Fruit fly (Drosophila melanogaster): ENCODE data around the gene SkpC.

The SkpC gene

dm6 chrX:19781861-19782260 is 34.0 kb upstream of the SkpC start:
- TF ChIP-seq CG6808 (GFP tag; optimal IDR thresholded peaks at IDR 0.05) (no peak), CG11294 (GFP tag; IDR thresholded peaks at IDR 0.05) (no peak), ss (GFP tag; optimal IDR thresholded peaks at IDR 0.05) (no peak), Hr39 (GFP tag; optimal IDR thresholded peaks at IDR 0.05) (no peak), CG9139 (GFP tag; optimal IDR thresholded peaks at IDR 0.05) (no peak), fd85E (GFP tag; optimal IDR thresholded peaks at IDR 0.05) (no peak)

dm6 chrX:19782736-19783325 is 33.0 kb upstream of the SkpC start:
- TF ChIP-seq topi (GFP tag; optimal IDR thresholded peaks at IDR 0.05) (no peak), CG11902 (GFP tag; optimal IDR thresholded peaks at IDR 0.05) (no peak), Eip93F (GFP tag; optimal IDR thresholded peaks at IDR 0.05) (no peak), Hr4 (GFP tag; optimal IDR thresholded peaks at IDR 0.05) (no peak), CG8119 (GFP tag; IDR thresholded peaks at IDR 0.05) (no peak), Eip78C (GFP tag) (peak; percentile 26), CG6163 (GFP tag; IDR thresholded peaks at IDR 0.05) (peak; percentile 50; the same call in 2 of the 3 replicates), dsx (GFP tag; optimal IDR thresholded peaks at IDR 0.05; ENCODE audit: poor library complexity, severe bottlenecking) (no peak)

dm6 chrX:19783457-19783856 is 32.4 kb upstream of the SkpC start, which contains the start of gene zld:
zld (minus strand) TSS chrX:19783548.
- TF ChIP-seq CG3919 (GFP tag; optimal IDR thresholded peaks at IDR 0.05) = no peak
- no peak for TF ChIP-seq CG32006 (GFP tag; optimal IDR thresholded peaks at IDR 0.05)
- TF ChIP-seq CG1621 (tag; optimal IDR thresholded peaks at IDR 0.05) = peak; percentile 17
- peak in 1 of 2 experiments; percentile 41 for TF ChIP-seq ss (GFP tag; optimal IDR thresholded peaks at IDR 0.05)
- TF ChIP-seq CG7368 (GFP tag; optimal IDR thresholded peaks at IDR 0.05) = no peak
- TF ChIP-seq CG6808 (GFP tag; optimal IDR thresholded peaks at IDR 0.05) = no peak
- TF ChIP-seq CG34406 (GFP tag; optimal IDR thresholded peaks at IDR 0.05) = no peak
- no peak for TF ChIP-seq eg (GFP tag; IDR thresholded peaks at IDR 0.05)
- TF ChIP-seq svp (GFP tag) = peak; percentile 48
- no peak for TF ChIP-seq CG16779 (tag; optimal IDR thresholded peaks at IDR 0.05)
- TF ChIP-seq CG10631 (GFP tag; optimal IDR thresholded peaks at IDR 0.05) = no peak
- TF ChIP-seq fkh (GFP tag; optimal IDR thresholded peaks at IDR 0.05) = peak; percentile 71
- no peak for TF ChIP-seq CG15336 (GFP tag; IDR thresholded peaks at IDR 0.05)
- 0 out of 3 replicates have a peak, but pooled peaks have one; percentile 35 for TF ChIP-seq CG6163 (GFP tag; IDR thresholded peaks at IDR 0.05)
- TF ChIP-seq Eip78C (GFP tag) = peak; percentile 27
- no peak for TF ChIP-seq CG11902 (GFP tag; optimal IDR thresholded peaks at IDR 0.05)
- no peak for TF ChIP-seq Gug (GFP tag; IDR thresholded peaks at IDR 0.05)
- no peak for TF ChIP-seq Eip75B (GFP tag; optimal IDR thresholded peaks at IDR 0.05)
- no peak for TF ChIP-seq CG4318 (GFP tag; optimal IDR thresholded peaks at IDR 0.05)
- no peak for TF ChIP-seq Met (GFP tag; optimal IDR thresholded peaks at IDR 0.05)

dm6 chrX:19784875-19785274 is 31.0 kb upstream of the SkpC start:
- no peak for TF ChIP-seq dac (GFP tag; optimal IDR thresholded peaks at IDR 0.05)
- TF ChIP-seq CG11762 (GFP tag; optimal IDR thresholded peaks at IDR 0.05; ENCODE audit: insufficient read depth) = no peak
- no peak for TF ChIP-seq CG4318 (GFP tag; optimal IDR thresholded peaks at IDR 0.05)
- TF ChIP-seq CG15336 (GFP tag; IDR thresholded peaks at IDR 0.05) = no peak
- TF ChIP-seq CG34406 (GFP tag; optimal IDR thresholded peaks at IDR 0.05) = peak; percentile 12
- no peak for TF ChIP-seq CG31627 (GFP tag; optimal IDR thresholded peaks at IDR 0.05)
- peak; percentile 33 for TF ChIP-seq CG3032 (tag; optimal IDR thresholded peaks at IDR 0.05)
- TF ChIP-seq net (GFP tag; optimal IDR thresholded peaks at IDR 0.05) = no peak
- TF ChIP-seq eg (GFP tag; IDR thresholded peaks at IDR 0.05) = no peak
- no peak for TF ChIP-seq lz (GFP tag; optimal IDR thresholded peaks at IDR 0.05)
- no peak for TF ChIP-seq fd85E (GFP tag; optimal IDR thresholded peaks at IDR 0.05)
- TF ChIP-seq CG9139 (GFP tag; optimal IDR thresholded peaks at IDR 0.05) = no peak
- TF ChIP-seq topi (GFP tag; optimal IDR thresholded peaks at IDR 0.05) = peak; percentile 4
- peak; percentile 33 for TF ChIP-seq CG10669 (GFP tag; optimal IDR thresholded peaks at IDR 0.05)
- peak; percentile 31 for TF ChIP-seq CG6808 (GFP tag; optimal IDR thresholded peaks at IDR 0.05)
- TF ChIP-seq pdm3 (GFP tag; optimal IDR thresholded peaks at IDR 0.05) = peak; percentile 18
- peak; percentile 18 for TF ChIP-seq achi (GFP tag; optimal IDR thresholded peaks at IDR 0.05)
- no peak for TF ChIP-seq esn (GFP tag; optimal IDR thresholded peaks at IDR 0.05)
- TF ChIP-seq vri (GFP tag; optimal IDR thresholded peaks at IDR 0.05) = no peak
- no peak for TF ChIP-seq fkh (GFP tag; optimal IDR thresholded peaks at IDR 0.05)
- no peak for TF ChIP-seq CG7368 (GFP tag; optimal IDR thresholded peaks at IDR 0.05)
- TF ChIP-seq dsx (GFP tag; optimal IDR thresholded peaks at IDR 0.05; ENCODE audit: poor library complexity, severe bottlenecking) = peak; percentile 21
- no peak for TF ChIP-seq Blimp-1 (GFP tag; optimal IDR thresholded peaks at IDR 0.05)
- no peak for TF ChIP-seq Smox (GFP tag; optimal IDR thresholded peaks at IDR 0.05)
- TF ChIP-seq CG6792 (GFP tag; optimal IDR thresholded peaks at IDR 0.05) = no peak
- no peak for TF ChIP-seq cyc (GFP tag; optimal IDR thresholded peaks at IDR 0.05)
- no peak for TF ChIP-seq CG6276 (GFP tag; optimal IDR thresholded peaks at IDR 0.05)

All from whole organism, prepupa.